Fruit fly (Drosophila melanogaster): Measurements from ENCODE around the gene CG9705.

DNA sequence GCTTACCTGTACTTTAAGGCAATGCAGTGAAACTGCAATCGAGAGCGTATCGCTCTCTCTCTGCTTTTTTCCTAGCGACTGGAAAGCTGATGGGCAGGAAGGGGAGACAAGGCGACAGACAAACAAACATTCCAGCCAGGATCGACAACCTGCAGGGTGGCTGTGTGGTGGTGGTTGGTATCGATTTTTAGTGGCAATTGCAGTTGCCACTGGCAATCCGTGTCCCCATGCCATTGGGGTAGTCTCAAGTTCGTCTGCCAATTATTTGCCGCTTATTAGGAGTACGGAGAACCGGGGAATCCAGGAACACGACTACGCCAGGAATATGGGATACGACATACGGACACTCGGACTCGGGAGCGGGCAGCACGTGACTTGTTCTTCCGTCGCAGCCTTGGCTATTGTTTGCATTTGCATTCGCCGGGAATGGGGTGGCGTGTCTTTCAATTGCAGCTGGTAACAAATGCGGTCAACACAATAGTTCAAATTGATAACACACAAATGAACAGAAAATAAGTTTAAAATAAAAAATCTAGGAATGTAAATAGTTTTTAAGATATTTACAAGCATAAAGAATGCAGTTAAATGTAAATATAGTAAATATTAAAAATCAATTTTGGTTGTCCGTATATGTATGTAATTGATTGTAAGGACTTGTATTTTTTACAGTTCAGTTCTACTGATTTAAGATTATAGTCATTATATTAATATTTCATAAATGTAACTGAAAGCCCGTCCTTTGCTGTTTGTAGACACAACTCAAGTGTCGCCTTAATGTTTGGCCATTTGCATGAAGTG is 33.1 kb upstream of the CG9705 start:
- no peak for TF ChIP-seq ttk (optimal IDR thresholded peaks at IDR 0.05)
- no peak for TF ChIP-seq psq (optimal IDR thresholded peaks at IDR 0.05)
- no peak for TF ChIP-seq h (optimal IDR thresholded peaks at IDR 0.05)
- no peak for TF ChIP-seq insv (optimal IDR thresholded peaks at IDR 0.05)
- no peak for TF ChIP-seq Sin3A (optimal IDR thresholded peaks at IDR 0.05)
- TF ChIP-seq Myc (optimal IDR thresholded peaks at IDR 0.05), result no peak
